Worm (Caenorhabditis elegans) whole organism, young adult: Measurements from ENCODE around the gene tsp-12.

Experiments
- Y56A3A.18 ChIP-seq: fragments of 200-800 bp; sonication (Bioruptor generic); IDR thresholded peaks from 2 replicates; pipeline ENCODE4 v1.3.6; 2022; ENCODE audit warnings: missing genetic modification reagents, missing genetic modification characterization, missing compliant biosample characterization
- ama-1 ChIP-seq, 3 experiments: fragments of 150-350 bp in 1 of 3; sonication (generic microtip) in 2 of 3; optimal IDR thresholded peaks; 2 replicates each; lab custom pipeline; 2014 to 2018; ENCODE audit warnings: missing biosample characterization in 2 of 3, missing genetic modification characterization in 2 of 3, missing genetic modification reagents in 2 of 3
- atf-7 ChIP-seq: sonication (generic microtip); optimal IDR thresholded peaks from 2 replicates; lab custom pipeline; 2017; ENCODE audit warnings: mild to moderate bottlenecking, missing genetic modification characterization, missing compliant biosample characterization
- athp-1 ChIP-seq: sonication (generic microtip); optimal IDR thresholded peaks from 2 replicates; lab custom pipeline; 2017; ENCODE audit warnings: mild to moderate bottlenecking, missing genetic modification characterization, missing compliant biosample characterization
- hsf-1 ChIP-seq: fragments of 200-800 bp; sonication (Bioruptor generic); IDR thresholded peaks from 2 replicates; pipeline ENCODE4 v1.3.6; 2022; ENCODE audit warnings: missing genetic modification reagents, missing genetic modification characterization, missing compliant biosample characterization
- lsy-27 ChIP-seq: sonication (generic microtip); optimal IDR thresholded peaks from 2 replicates; lab custom pipeline; 2017; ENCODE audit warnings: missing genetic modification characterization, mild to moderate bottlenecking, missing compliant biosample characterization, antibody characterized with exemption, missing genotype, borderline replicate concordance; ENCODE audit not compliant: insufficient read depth
- nfya-2 ChIP-seq: fragments of 200-800 bp; sonication (Bioruptor generic); IDR thresholded peaks from 2 replicates; pipeline ENCODE4 v1.3.6; 2022; ENCODE audit warnings: missing genetic modification reagents, missing genetic modification characterization, missing compliant biosample characterization
- nhr-179 ChIP-seq: sonication (generic microtip); optimal IDR thresholded peaks from 2 replicates; lab custom pipeline; 2016; ENCODE audit warnings: mild to moderate bottlenecking, missing genetic modification characterization, missing compliant biosample characterization
- nhr-90 ChIP-seq: sonication (generic microtip); optimal IDR thresholded peaks from 2 replicates; lab custom pipeline; 2016; ENCODE audit warnings: missing genotype, mild to moderate bottlenecking, missing genetic modification characterization, missing compliant biosample characterization
- sea-2 ChIP-seq: fragments of 200-800 bp; sonication (Bioruptor generic); IDR thresholded peaks from 2 replicates; pipeline ENCODE4 v1.3.6; 2022; ENCODE audit warnings: missing genetic modification characterization, missing compliant biosample characterization
- tbp1 ChIP-seq: fragments of 200-800 bp; sonication (Bioruptor generic); optimal IDR thresholded peaks from 2 replicates; lab custom pipeline; 2018; ENCODE audit warnings: mild to moderate bottlenecking, missing genetic modification characterization, missing compliant biosample characterization

- TF ChIP-seq nfya-2: no peak
- no peak for TF ChIP-seq nhr-90 (tag; lab: Kevin White, UChicago)
- TF ChIP-seq ama-1 (optimal IDR thresholded peaks at IDR 0.05; lab: Kevin White, UChicago): no peak
- no peak for TF ChIP-seq ama-1 (GFP tag; optimal IDR thresholded peaks at IDR 0.05; lab: Kevin White, UChicago)
- TF ChIP-seq sea-2 (GFP tag; lab: Robert Waterston, UW): no peak
- no peak for TF ChIP-seq Y56A3A.18
- no peak for TF ChIP-seq hsf-1 (GFP tag; lab: Robert Waterston, UW)
- no peak for TF ChIP-seq atf-7 (tag; lab: Kevin White, UChicago)
- TF ChIP-seq tbp1 (GFP tag; lab: Kevin White, UChicago): no peak
- TF ChIP-seq lsy-27 (tag; lab: Kevin White, UChicago): no peak
- no peak for TF ChIP-seq nhr-179 (tag; lab: Kevin White, UChicago)
- no peak for TF ChIP-seq athp-1
Measured at ce11 chrIV:10129957-10130356, 20.4 kb downstream of the tsp-12 start, which contains the start of gene glt-3.
